Fruit fly (Drosophila melanogaster) whole organism, embryonic: Measurements from ENCODE around the gene CG43208.

Experiments
- CG11456 ChIP-seq: fragments of 200-800 bp; sonication (Bioruptor generic); IDR thresholded peaks from 3 replicates; pipeline ENCODE4 v1.3.6; 2022; ENCODE audit warnings: missing biosample characterization, missing genetic modification characterization
- CG14667 ChIP-seq: fragments of 200-800 bp; sonication (Bioruptor generic); IDR thresholded peaks from 2 replicates; pipeline ENCODE4 v1.3.6; 2022; ENCODE audit warnings: missing biosample characterization, missing genetic modification characterization
- CG2678 ChIP-seq: fragments of 200-800 bp; sonication (Bioruptor generic); optimal IDR thresholded peaks from 3 replicates; lab custom pipeline; 2019; ENCODE audit warnings: missing biosample characterization, mild to moderate bottlenecking, missing genetic modification characterization, moderate library complexity
- CG7987 ChIP-seq: fragments of 200-800 bp; sonication (Bioruptor generic); optimal IDR thresholded peaks from 2 replicates; lab custom pipeline; 2018; ENCODE audit warnings: missing biosample characterization, mild to moderate bottlenecking, missing genetic modification characterization, moderate library complexity
- CG8359 ChIP-seq: fragments of 200-800 bp; sonication (Bioruptor generic); optimal IDR thresholded peaks from 2 replicates; lab custom pipeline; 2017; ENCODE audit warnings: missing biosample characterization, mild to moderate bottlenecking, missing genetic modification characterization, borderline replicate concordance
- CG8478 ChIP-seq: fragments of >200 bp; optimal IDR thresholded peaks from 2 replicates; lab custom pipeline; 2018
- CG9727 ChIP-seq: fragments of 200-800 bp; sonication (Bioruptor generic); optimal IDR thresholded peaks from 3 replicates; lab custom pipeline; 2017; ENCODE audit warnings: missing biosample characterization, mild to moderate bottlenecking, missing genetic modification characterization
- GATAe ChIP-seq: fragments of 200-800 bp; sonication (Bioruptor generic); conservative IDR thresholded peaks from 2 replicates; pipeline ENCODE4 v1.3.6; 2022; ENCODE audit warnings: missing biosample characterization, missing genetic modification characterization
- Rfx ChIP-seq: fragments of 200-800 bp; sonication (Bioruptor generic); IDR thresholded peaks from 2 replicates; pipeline ENCODE4 v1.3.6; 2022; ENCODE audit warnings: missing biosample characterization, missing genetic modification characterization
- ac ChIP-seq: fragments of 200-800 bp; sonication (Bioruptor generic); optimal IDR thresholded peaks from 3 replicates; lab custom pipeline; 2017; ENCODE audit warnings: missing biosample characterization, mild to moderate bottlenecking, missing genetic modification characterization
- dati ChIP-seq: fragments of 200-800 bp; sonication (Bioruptor generic); IDR thresholded peaks from 2 replicates; pipeline ENCODE4 v1.3.6; 2022; ENCODE audit warnings: missing biosample characterization, missing genetic modification characterization

DNA sequence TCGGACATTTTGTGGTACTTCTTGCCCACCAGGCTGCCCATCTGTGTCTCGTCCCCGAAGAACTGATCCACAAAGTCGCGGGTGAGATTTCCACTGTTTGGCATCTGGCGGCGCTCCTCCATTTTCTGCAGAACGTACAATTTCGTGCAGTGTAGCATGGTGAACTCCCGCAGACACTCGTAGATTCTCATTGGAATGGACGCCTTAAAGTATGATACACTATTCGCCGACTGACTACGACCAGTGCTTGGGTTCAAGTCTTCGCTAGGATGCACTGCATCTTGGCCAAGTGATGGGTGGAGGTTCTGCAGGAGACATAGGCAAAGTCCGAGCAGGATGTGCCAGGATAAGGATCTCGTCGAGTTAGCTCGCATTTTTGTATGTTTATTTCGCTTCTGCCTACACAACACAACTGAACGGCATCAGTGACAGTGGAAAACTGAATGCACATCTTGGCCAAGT lies 17.1 kb upstream of the CG43208 start, which contains the start of gene CG15888:
- TF ChIP-seq dati (GFP tag; lab: Robert Waterston, UW) (no peak), CG8478 (no peak), ac (GFP tag; lab: Kevin White, UChicago) (no peak), CG8359 (GFP tag; lab: Kevin White, UChicago) (no peak), CG2678 (tag; lab: Kevin White, UChicago) (no peak), CG11456 (no peak), CG9727 (GFP tag; lab: Kevin White, UChicago) (no peak), CG14667 (no peak), GATAe (no peak), Rfx (GFP tag; lab: Robert Waterston, UW) (no peak), CG7987 (no peak)
